Fruit fly (Drosophila melanogaster) whole organism, embryonic: Measurements from ENCODE around the gene CG17839.

Experiments used
- Adf1 ChIP-seq: fragments of 200-800 bp; sonication (Bioruptor generic); IDR thresholded peaks from 2 replicates; pipeline ENCODE4 v1.3.6; 2022; ENCODE audit warnings: missing biosample characterization, missing genetic modification characterization
- Bdp1 ChIP-seq: fragments of 200-800 bp; sonication (Bioruptor generic); optimal IDR thresholded peaks from 3 replicates; lab custom pipeline; 2016; ENCODE audit warnings: missing biosample characterization, missing genetic modification characterization
- Bgb ChIP-seq: fragments of 200-800 bp; sonication (Bioruptor generic); IDR thresholded peaks from 2 replicates; pipeline ENCODE4 v1.3.6; 2022; ENCODE audit warnings: missing biosample characterization, missing genetic modification characterization; ENCODE audit not compliant: partially characterized antibody
- BtbVII ChIP-seq: fragments of 200-800 bp; sonication (Bioruptor generic); optimal IDR thresholded peaks from 3 replicates; lab custom pipeline; 2017; ENCODE audit warnings: missing biosample characterization, mild to moderate bottlenecking, missing genetic modification characterization
- CG10543 ChIP-seq: fragments of 200-800 bp; sonication (Bioruptor generic); optimal IDR thresholded peaks from 3 replicates; lab custom pipeline; 2017; ENCODE audit warnings: missing biosample characterization, mild to moderate bottlenecking, missing genetic modification characterization, moderate library complexity
- CG11695 ChIP-seq: fragments of 200-800 bp; sonication (Bioruptor generic); IDR thresholded peaks from 3 replicates; pipeline ENCODE4 v1.3.6; 2022; ENCODE audit warnings: missing biosample characterization, missing genetic modification characterization
- CG1233 ChIP-seq: fragments of 200-800 bp; sonication (Bioruptor generic); optimal IDR thresholded peaks from 4 replicates; lab custom pipeline; 2018; ENCODE audit warnings: missing biosample characterization, mild to moderate bottlenecking, missing genetic modification characterization
- CG13775 ChIP-seq: fragments of 200-800 bp; sonication (Bioruptor generic); optimal IDR thresholded peaks from 3 replicates; lab custom pipeline; 2017; ENCODE audit warnings: missing biosample characterization, mild to moderate bottlenecking, missing genetic modification characterization
- CG1647 ChIP-seq: fragments of 200-800 bp; sonication (Bioruptor generic); optimal IDR thresholded peaks from 3 replicates; lab custom pipeline; 2016; ENCODE audit warnings: missing biosample characterization, missing genetic modification characterization
- CG17568 ChIP-seq: fragments of 200-800 bp; sonication (Bioruptor generic); optimal IDR thresholded peaks from 2 replicates; lab custom pipeline; 2018; ENCODE audit warnings: missing biosample characterization, mild to moderate bottlenecking, missing genetic modification characterization, moderate library complexity
- CG30020 ChIP-seq: fragments of 200-800 bp; optimal IDR thresholded peaks from 2 replicates; lab custom pipeline; 2019; ENCODE audit warnings: missing biosample characterization, mild to moderate bottlenecking, missing genetic modification characterization, moderate library complexity
- CG32772 ChIP-seq: fragments of 200-800 bp; sonication (Bioruptor generic); IDR thresholded peaks from 2 replicates; pipeline ENCODE4 v1.3.6; 2022; ENCODE audit warnings: missing biosample characterization, missing genetic modification characterization
- CG4854 ChIP-seq: fragments of 200-800 bp; sonication (Bioruptor generic); optimal IDR thresholded peaks from 2 replicates; lab custom pipeline; 2016; ENCODE audit warnings: missing biosample characterization, missing genetic modification characterization, inconsistent platforms
- CG6175 ChIP-seq: fragments of 200-800 bp; sonication (Bioruptor generic); IDR thresholded peaks from 3 replicates; pipeline ENCODE4 v1.3.6; 2022; ENCODE audit warnings: missing biosample characterization, missing genetic modification characterization
- CG6272 ChIP-seq: fragments of 200-800 bp; sonication (Bioruptor generic); IDR thresholded peaks from 2 replicates; pipeline ENCODE4 v1.3.6; 2022; ENCODE audit warnings: missing biosample characterization, missing genetic modification characterization
- CG7928 ChIP-seq: fragments of 200-800 bp; sonication (Bioruptor generic); optimal IDR thresholded peaks from 2 replicates; lab custom pipeline; 2017; ENCODE audit warnings: missing biosample characterization, mild to moderate bottlenecking, missing genetic modification characterization
- CG9215 ChIP-seq: fragments of 200-800 bp; sonication (Bioruptor generic); IDR thresholded peaks from 2 replicates; pipeline ENCODE4 v1.3.6; 2022; ENCODE audit warnings: missing biosample characterization, missing genetic modification characterization
- CG9437 ChIP-seq: fragments of 200-800 bp; sonication (Bioruptor generic); optimal IDR thresholded peaks from 2 replicates; lab custom pipeline; 2018; ENCODE audit warnings: missing biosample characterization, mild to moderate bottlenecking, missing genetic modification characterization
- CG9932 ChIP-seq: fragments of 200-800 bp; sonication (Bioruptor generic); IDR thresholded peaks from 2 replicates; pipeline ENCODE4 v1.3.6; 2022; ENCODE audit warnings: missing biosample characterization, missing genetic modification characterization
- Camta ChIP-seq: fragments of 200-800 bp; sonication (Bioruptor generic); optimal IDR thresholded peaks from 2 replicates; lab custom pipeline; 2016; ENCODE audit warnings: missing biosample characterization, missing genetic modification characterization
- Chrac-16 ChIP-seq: fragments of 200-800 bp; sonication (Bioruptor generic); optimal IDR thresholded peaks from 3 replicates; lab custom pipeline; 2016; ENCODE audit warnings: missing biosample characterization, missing genetic modification characterization
- Elba2 ChIP-seq: fragments of 200-800 bp; sonication (Bioruptor generic); optimal IDR thresholded peaks from 3 replicates; lab custom pipeline; 2016; ENCODE audit warnings: missing biosample characterization, missing genetic modification characterization
- Fer1 ChIP-seq: fragments of 200-800 bp; sonication (Bioruptor generic); optimal IDR thresholded peaks from 2 replicates; lab custom pipeline; 2017; ENCODE audit warnings: missing biosample characterization, mild to moderate bottlenecking, missing genetic modification characterization
- HmgZ ChIP-seq: fragments of 200-800 bp; sonication (Bioruptor generic); optimal IDR thresholded peaks from 2 replicates; lab custom pipeline; 2018; ENCODE audit warnings: missing biosample characterization, mild to moderate bottlenecking, missing genetic modification characterization
- Hmx ChIP-seq: fragments of 200-800 bp; sonication (Bioruptor generic); optimal IDR thresholded peaks from 2 replicates; lab custom pipeline; 2016; ENCODE audit warnings: missing biosample characterization, missing genetic modification characterization
- Hr39 ChIP-seq: fragments of >200 bp; optimal IDR thresholded peaks from 2 replicates; lab custom pipeline; 2017
- Hr51 ChIP-seq, 2 experiments: fragments of 200-800 bp; sonication (Bioruptor generic); optimal IDR thresholded peaks; 2 replicates in 1 of 2; 3 replicates in 1 of 2; lab custom pipeline; 2016 to 2018; ENCODE audit warnings: missing biosample characterization in 2 of 2, missing genetic modification characterization in 2 of 2, mild to moderate bottlenecking in 1 of 2, moderate library complexity in 1 of 2
- Kr ChIP-seq: fragments of 200-800 bp; sonication (Bioruptor generic); optimal IDR thresholded peaks from 2 replicates; lab custom pipeline; 2017; ENCODE audit warnings: missing biosample characterization, mild to moderate bottlenecking, missing genetic modification characterization
- Neu2 ChIP-seq: fragments of 200-800 bp; sonication (Bioruptor generic); optimal IDR thresholded peaks from 3 replicates; lab custom pipeline; 2016; ENCODE audit warnings: missing biosample characterization, missing genetic modification characterization, borderline replicate concordance
- Sox102F ChIP-seq: fragments of 200-800 bp; sonication (Bioruptor generic); optimal IDR thresholded peaks from 2 replicates; lab custom pipeline; 2018; ENCODE audit warnings: missing biosample characterization, mild to moderate bottlenecking, missing genetic modification characterization, moderate library complexity
- Spps ChIP-seq: fragments of 200-800 bp; sonication (Bioruptor generic); optimal IDR thresholded peaks from 2 replicates; lab custom pipeline; 2018; ENCODE audit warnings: missing biosample characterization, mild to moderate bottlenecking, missing genetic modification characterization
- Sry-β ChIP-seq: fragments of 200-800 bp; sonication (Bioruptor generic); optimal IDR thresholded peaks from 2 replicates; lab custom pipeline; 2018; ENCODE audit warnings: missing biosample characterization, mild to moderate bottlenecking, missing genetic modification characterization, moderate library complexity
- bab2 ChIP-seq: fragments of 200-800 bp; sonication (Bioruptor generic); optimal IDR thresholded peaks from 2 replicates; lab custom pipeline; 2016; ENCODE audit warnings: missing biosample characterization, missing genetic modification characterization
- bigmax ChIP-seq: fragments of 200-800 bp; sonication (Bioruptor generic); optimal IDR thresholded peaks from 2 replicates; lab custom pipeline; 2018; ENCODE audit warnings: missing biosample characterization, mild to moderate bottlenecking, missing genetic modification characterization
- corto ChIP-seq: fragments of 200-800 bp; sonication (Bioruptor generic); optimal IDR thresholded peaks from 2 replicates; lab custom pipeline; 2016; ENCODE audit warnings: missing biosample characterization, mild to moderate bottlenecking, missing genetic modification characterization, moderate library complexity
- cwo ChIP-seq: fragments of 200-800 bp; sonication (Bioruptor generic); optimal IDR thresholded peaks from 3 replicates; lab custom pipeline; 2017; ENCODE audit warnings: missing biosample characterization, missing genetic modification characterization, mild to moderate bottlenecking, moderate library complexity, missing genetic modification reagents
- danr ChIP-seq: fragments of 200-800 bp; sonication (Bioruptor generic); IDR thresholded peaks from 2 replicates; pipeline ENCODE4 v1.3.6; 2022; ENCODE audit warnings: missing biosample characterization, missing genetic modification characterization
- disco-r ChIP-seq: fragments of 200-800 bp; sonication (Bioruptor generic); optimal IDR thresholded peaks from 2 replicates; lab custom pipeline; 2016; ENCODE audit warnings: missing biosample characterization, missing genetic modification characterization
- fd3F ChIP-seq: fragments of 200-800 bp; sonication (Bioruptor generic); optimal IDR thresholded peaks from 2 replicates; lab custom pipeline; 2018; ENCODE audit warnings: missing biosample characterization, mild to moderate bottlenecking, missing genetic modification characterization, moderate library complexity
- fd64A ChIP-seq: fragments of 200-800 bp; sonication (Bioruptor generic); optimal IDR thresholded peaks from 3 replicates; lab custom pipeline; 2018; ENCODE audit warnings: missing biosample characterization, mild to moderate bottlenecking, missing genetic modification characterization
- hb ChIP-seq: fragments of 200-800 bp; sonication (Bioruptor generic); IDR thresholded peaks from 3 replicates; pipeline ENCODE4 v1.3.6; 2022; ENCODE audit warnings: missing biosample characterization, missing genetic modification characterization; ENCODE audit not compliant: partially characterized antibody
- lmd ChIP-seq: fragments of 200-800 bp; sonication (Bioruptor generic); IDR thresholded peaks from 2 replicates; pipeline ENCODE4 v1.3.6; 2022; ENCODE audit warnings: missing biosample characterization, missing genetic modification characterization
- nau ChIP-seq: fragments of 200-800 bp; sonication (Bioruptor generic); optimal IDR thresholded peaks from 3 replicates; lab custom pipeline; 2017; ENCODE audit warnings: missing biosample characterization, mild to moderate bottlenecking, missing genetic modification characterization, missing genetic modification reagents
- nerfin-2 ChIP-seq: fragments of 200-800 bp; sonication (Bioruptor generic); IDR thresholded peaks from 2 replicates; pipeline ENCODE4 v1.3.6; 2022; ENCODE audit warnings: missing biosample characterization, missing genetic modification characterization; ENCODE audit not compliant: partially characterized antibody
- org-1 ChIP-seq: fragments of 200-800 bp; sonication (Bioruptor generic); optimal IDR thresholded peaks from 2 replicates; lab custom pipeline; 2017; ENCODE audit warnings: missing biosample characterization, missing genetic modification characterization
- otp ChIP-seq: fragments of 200-800 bp; sonication (Bioruptor generic); IDR thresholded peaks from 3 replicates; pipeline ENCODE4, ENCODE4 v1.3.6; 2022; ENCODE audit warnings: missing biosample characterization, missing genetic modification characterization
- p53 ChIP-seq: fragments of 200-800 bp; sonication (Bioruptor generic); optimal IDR thresholded peaks from 2 replicates; lab custom pipeline; 2016; ENCODE audit warnings: missing biosample characterization, missing genetic modification characterization
- seq ChIP-seq: fragments of 200-800 bp; sonication (Bioruptor generic); IDR thresholded peaks from 2 replicates; pipeline ENCODE4 v1.3.6; 2022; ENCODE audit warnings: missing biosample characterization, missing genetic modification characterization
- sna ChIP-seq: fragments of 200-800 bp; sonication (Bioruptor generic); IDR thresholded peaks from 2 replicates; pipeline ENCODE4 v1.3.6; 2022; ENCODE audit warnings: missing biosample characterization, missing genetic modification characterization; ENCODE audit not compliant: partially characterized antibody
- zf30C ChIP-seq: fragments of 200-800 bp; sonication (Bioruptor generic); optimal IDR thresholded peaks from 3 replicates; lab custom pipeline; 2018; ENCODE audit warnings: missing biosample characterization, mild to moderate bottlenecking, missing genetic modification characterization

The CG17839 gene

DNA sequence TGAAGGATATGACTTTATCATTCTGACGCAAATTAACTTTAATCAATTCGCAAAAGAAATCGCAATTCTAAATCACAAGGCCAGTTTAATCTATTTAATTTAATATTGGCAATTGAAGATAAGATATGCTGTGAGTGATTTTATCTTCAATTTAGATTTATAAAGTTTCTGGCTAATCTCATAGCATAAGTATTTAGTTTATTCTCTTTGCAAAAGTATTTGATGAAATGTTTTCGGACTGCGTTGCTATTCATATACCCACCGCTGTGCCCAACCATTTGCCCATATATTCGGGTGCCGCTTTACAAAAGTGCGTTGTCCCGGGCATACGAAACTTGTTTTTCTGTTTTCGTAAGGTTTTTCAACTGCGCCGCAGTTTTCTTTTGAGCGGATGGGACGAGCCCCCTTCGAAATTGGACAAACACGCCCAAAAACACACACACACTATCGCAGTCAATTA, 20.0 kb upstream of the CG17839 start (continued):
- TF ChIP-seq CG1233 (peak; percentile 97), Hr39 (lab: Kevin White, UChicago) (no peak), org-1 (GFP tag; lab: Kevin White, UChicago) (peak; percentile 97), cwo (GFP tag; lab: Kevin White, UChicago) (peak; percentile 95), bab2 (GFP tag; lab: Kevin White, UChicago) (peak; percentile 94), Chrac-16 (GFP tag; lab: Kevin White, UChicago) (peak; percentile 96), BtbVII (peak; percentile 98), Hmx (GFP tag; lab: Kevin White, UChicago) (peak; percentile 88), Sry-β (peak; percentile 64), Bgb (GFP tag; lab: Robert Waterston, UW) (no peak), Camta (peak; percentile 95), CG32772 (peak; percentile 89), CG13775 (GFP tag; lab: Kevin White, UChicago) (peak; percentile 97), Sox102F (GFP tag; lab: Kevin White, UChicago) (peak; percentile 97), Adf1 (GFP tag; lab: Robert Waterston, UW) (peak; percentile 66), fd64A (GFP tag; lab: Kevin White, UChicago) (peak; percentile 86), corto (GFP tag; lab: Kevin White, UChicago) (no peak), CG7928 (GFP tag; lab: Kevin White, UChicago) (peak; percentile 78), nerfin-2 (GFP tag; lab: Robert Waterston, UW) (no peak), p53 (peak; percentile 50), Hr51 (GFP tag; optimal IDR thresholded peaks at IDR 0.05; lab: Kevin White, UChicago) (peak; percentile 90 to 98), CG6272 (GFP tag; lab: Robert Waterston, UW) (peak; percentile 64), seq (GFP tag; lab: Robert Waterston, UW) (peak; percentile 95), CG9932 (GFP tag; lab: Robert Waterston, UW) (peak; percentile 89), CG17568 (GFP tag; lab: Kevin White, UChicago) (peak; percentile 96), CG10543 (GFP tag; lab: Kevin White, UChicago) (peak; percentile 98), HmgZ (tag; lab: Kevin White, UChicago) (peak; percentile 96), Elba2 (GFP tag; lab: Kevin White, UChicago) (peak; percentile 27), CG9437 (GFP tag; lab: Kevin White, UChicago) (peak; percentile 96), lmd (GFP tag; lab: Robert Waterston, UW) (peak; percentile 94), Bdp1 (GFP tag; lab: Kevin White, UChicago) (peak; percentile 88), CG4854 (GFP tag; lab: Kevin White, UChicago) (peak; percentile 93), sna (GFP tag; lab: Robert Waterston, UW) (no peak), disco-r (GFP tag; lab: Kevin White, UChicago) (peak; percentile 92), Fer1 (GFP tag; lab: Kevin White, UChicago) (peak; percentile 97), nau (GFP tag; lab: Kevin White, UChicago) (peak; percentile 98), otp (GFP tag; lab: Robert Waterston, UW) (peak; percentile 80), Spps (tag; lab: Kevin White, UChicago) (peak; percentile 96), CG9215 (peak; percentile 89), bigmax (GFP tag; lab: Kevin White, UChicago) (peak; percentile 51), fd3F (GFP tag; lab: Kevin White, UChicago) (peak; percentile 95), CG1647 (GFP tag; lab: Kevin White, UChicago) (peak; percentile 91), Neu2 (GFP tag; lab: Kevin White, UChicago) (peak; percentile 65), hb (GFP tag; lab: Robert Waterston, UW) (no peak), CG30020 (peak; percentile 88), CG6175 (GFP tag; lab: Robert Waterston, UW) (peak; percentile 76; the same call in 2 of the 3 replicates), danr (GFP tag; lab: Robert Waterston, UW) (peak; percentile 85), CG11695 (peak; percentile 96), Kr (GFP tag; lab: Kevin White, UChicago) (peak; percentile 82), zf30C (GFP tag; lab: Kevin White, UChicago) (no peak)
